Worm (Caenorhabditis elegans) whole organism, L1 larva: ENCODE measurements around the gene Y45F10C.6.

Experiments used
- C04F5.9 ChIP-seq: sonication (generic microtip); optimal IDR thresholded peaks from 2 replicates; lab custom pipeline; 2016; ENCODE audit warnings: missing genetic modification characterization, missing compliant biosample characterization
- C34B4.2 ChIP-seq: sonication (generic microtip); optimal IDR thresholded peaks from 2 replicates; lab custom pipeline; 2017; ENCODE audit warnings: mild to moderate bottlenecking, missing genetic modification characterization, missing compliant biosample characterization
- F16B12.6 ChIP-seq: fragments of 150-350 bp; optimal IDR thresholded peaks from 2 replicates; lab custom pipeline; 2014; ENCODE audit warnings: missing biosample characterization, missing genetic modification characterization
- ama-1 ChIP-seq: fragments of 150-350 bp; optimal IDR thresholded peaks from 2 replicates; lab custom pipeline; 2014
- ceh-88 ChIP-seq: fragments of 200-800 bp; sonication (Bioruptor generic); IDR thresholded peaks from 2 replicates; pipeline ENCODE4 v1.3.6; 2022; ENCODE audit warnings: missing genetic modification characterization, missing compliant biosample characterization
- ces-1 ChIP-seq: fragments of 150-350 bp; optimal IDR thresholded peaks from 2 replicates; lab custom pipeline; 2014; ENCODE audit warnings: missing biosample characterization, missing genetic modification reagents, missing genetic modification characterization
- dpl-1 ChIP-seq, 3 experiments: fragments of 150-350 bp in 2 of 3; sonication (generic microtip) in 1 of 3; optimal IDR thresholded peaks; 2 replicates each; lab custom pipeline; 2014 to 2017; ENCODE audit warnings: missing biosample characterization in 3 of 3, missing genetic modification characterization in 3 of 3, missing genetic modification reagents in 3 of 3
- dsc-1 ChIP-seq: sonication (generic microtip); optimal IDR thresholded peaks from 2 replicates; lab custom pipeline; 2016; ENCODE audit warnings: mild to moderate bottlenecking, missing genetic modification characterization, missing compliant biosample characterization
- elt-2 ChIP-seq: sonication (generic microtip); optimal IDR thresholded peaks from 2 replicates; lab custom pipeline; 2016; ENCODE audit warnings: missing genetic modification characterization, mild to moderate bottlenecking, inconsistent platforms, missing compliant biosample characterization, missing genetic modification reagents
- elt-3 ChIP-seq, 6 experiments: fragments of 150-350 bp in 1 of 6; sonication (generic microtip); optimal IDR thresholded peaks; 2 replicates each; lab custom pipeline; 2017 to 2018; ENCODE audit warnings: missing biosample characterization in 6 of 6, missing genetic modification characterization in 6 of 6, inconsistent platforms in 1 of 6
- fkh-10 ChIP-seq: sonication (generic microtip); optimal IDR thresholded peaks from 2 replicates; lab custom pipeline; 2017; ENCODE audit warnings: missing biosample characterization, missing genetic modification reagents, missing genetic modification characterization
- fkh-4 ChIP-seq: sonication (generic microtip); optimal IDR thresholded peaks from 2 replicates; lab custom pipeline; 2016; ENCODE audit warnings: missing compliant biosample characterization, missing genetic modification characterization, borderline replicate concordance
- fos-1 ChIP-seq: fragments of 150-350 bp; optimal IDR thresholded peaks from 2 replicates; lab custom pipeline; 2014; ENCODE audit warnings: missing biosample characterization, missing genetic modification characterization
- hlh-17 ChIP-seq: fragments of 200-800 bp; sonication (Bioruptor generic); optimal IDR thresholded peaks from 2 replicates; lab custom pipeline; 2018; ENCODE audit warnings: missing genetic modification characterization, mild to moderate bottlenecking, missing compliant biosample characterization, moderate library complexity, borderline replicate concordance
- hpl-2 ChIP-seq: fragments of 150-350 bp; optimal IDR thresholded peaks from 2 replicates; lab custom pipeline; 2014; ENCODE audit warnings: missing biosample characterization, missing genetic modification reagents, missing genetic modification characterization
- irx-1 ChIP-seq: sonication (generic microtip); optimal IDR thresholded peaks from 2 replicates; lab custom pipeline; 2016; ENCODE audit warnings: missing genetic modification characterization, missing compliant biosample characterization
- isw-1 ChIP-seq: fragments of 200-800 bp; sonication (Bioruptor generic); IDR thresholded peaks from 2 replicates; pipeline ENCODE4 v1.3.6; 2022; ENCODE audit warnings: missing genetic modification characterization, missing compliant biosample characterization
- jun-1 ChIP-seq: fragments of 150-350 bp; optimal IDR thresholded peaks from 2 replicates; lab custom pipeline; 2014; ENCODE audit warnings: missing biosample characterization, missing genetic modification reagents, missing genetic modification characterization
- lin-35 ChIP-seq, 2 experiments: fragments of 150-350 bp; optimal IDR thresholded peaks; 2 replicates each; lab custom pipeline; 2014; ENCODE audit warnings: missing biosample characterization in 2 of 2, missing genetic modification characterization in 2 of 2, missing genetic modification reagents in 2 of 2
- mab-9 ChIP-seq: fragments of 200-800 bp; sonication (Bioruptor generic); IDR thresholded peaks from 2 replicates; pipeline ENCODE4 v1.3.6; 2022; ENCODE audit warnings: missing genetic modification reagents, missing genetic modification characterization, missing compliant biosample characterization
- mdl-1 ChIP-seq, 2 experiments: fragments of 150-350 bp; optimal IDR thresholded peaks; 2 replicates each; lab custom pipeline; 2014 to 2017; ENCODE audit warnings: missing biosample characterization in 2 of 2, missing genetic modification characterization in 2 of 2, inconsistent platforms in 1 of 2
- mef-2 ChIP-seq: fragments of 150-350 bp; optimal IDR thresholded peaks from 2 replicates; lab custom pipeline; 2014; ENCODE audit warnings: missing biosample characterization, missing genetic modification characterization
- mep-1 ChIP-seq: fragments of 150-350 bp; optimal IDR thresholded peaks from 2 replicates; lab custom pipeline; 2014; ENCODE audit warnings: missing biosample characterization, missing genetic modification characterization
- nhr-20 ChIP-seq: sonication (generic microtip); optimal IDR thresholded peaks from 2 replicates; lab custom pipeline; 2016; ENCODE audit warnings: mild to moderate bottlenecking, missing genetic modification characterization, missing compliant biosample characterization
- nhr-237 ChIP-seq: fragments of 150-350 bp; optimal IDR thresholded peaks from 2 replicates; lab custom pipeline; 2014; ENCODE audit warnings: missing biosample characterization, missing genetic modification characterization
- nhr-84 ChIP-seq: sonication (generic microtip); optimal IDR thresholded peaks from 2 replicates; lab custom pipeline; 2017; ENCODE audit warnings: missing biosample characterization, missing genetic modification characterization
- nhr-85 ChIP-seq: sonication (generic microtip); peaks from one replicate; lab custom pipeline; 2016; ENCODE audit warnings: missing genetic modification characterization, inconsistent platforms, missing compliant biosample characterization
- pag-3 ChIP-seq: sonication (generic microtip); optimal IDR thresholded peaks from 2 replicates; lab custom pipeline; 2017; ENCODE audit warnings: missing genetic modification characterization, mild to moderate bottlenecking, missing compliant biosample characterization, antibody characterized with exemption, borderline replicate concordance; ENCODE audit not compliant: insufficient read depth
- pqm-1 ChIP-seq: sonication (generic microtip); optimal IDR thresholded peaks from 3 replicates; lab custom pipeline; 2017; ENCODE audit warnings: missing biosample characterization, missing genetic modification characterization
- rnt-1 ChIP-seq: sonication (generic microtip); optimal IDR thresholded peaks from 2 replicates; lab custom pipeline; 2016; ENCODE audit warnings: mild to moderate bottlenecking, missing genetic modification characterization, moderate library complexity, missing compliant biosample characterization
- snu-23 ChIP-seq: sonication (generic microtip); optimal IDR thresholded peaks from 2 replicates; lab custom pipeline; 2016; ENCODE audit warnings: missing genetic modification characterization, missing compliant biosample characterization
- sox-4 ChIP-seq: sonication (generic microtip); optimal IDR thresholded peaks from 2 replicates; lab custom pipeline; 2016; ENCODE audit warnings: missing genetic modification characterization, missing compliant biosample characterization
- sptf-1 ChIP-seq: fragments of 150-350 bp; optimal IDR thresholded peaks from 2 replicates; lab custom pipeline; 2014; ENCODE audit warnings: missing biosample characterization, missing genetic modification characterization
- swsn-7 ChIP-seq: sonication (generic microtip); optimal IDR thresholded peaks from 2 replicates; lab custom pipeline; 2016; ENCODE audit warnings: missing genetic modification characterization, missing compliant biosample characterization
- unc-130 ChIP-seq: fragments of 150-350 bp; optimal IDR thresholded peaks from 2 replicates; lab custom pipeline; 2017; ENCODE audit warnings: missing biosample characterization, missing genetic modification characterization, inconsistent platforms
- unc-62 ChIP-seq: fragments of 150-350 bp; optimal IDR thresholded peaks from 2 replicates; lab custom pipeline; 2014; ENCODE audit warnings: missing biosample characterization, missing genetic modification reagents, missing genetic modification characterization
- unc-86 ChIP-seq: sonication (generic microtip); optimal IDR thresholded peaks from 2 replicates; lab custom pipeline; 2016; ENCODE audit warnings: missing genetic modification characterization, missing compliant biosample characterization
- unc-98 ChIP-seq: fragments of 200-800 bp; sonication (Bioruptor generic); IDR thresholded peaks from 2 replicates; pipeline ENCODE4 v1.3.6; 2022; ENCODE audit warnings: missing genetic modification characterization, missing compliant biosample characterization
- vab-15 ChIP-seq: sonication (generic microtip); optimal IDR thresholded peaks from 2 replicates; lab custom pipeline; 2017; ENCODE audit warnings: missing genotype, mild to moderate bottlenecking, missing genetic modification characterization, missing compliant biosample characterization
- zag-1 ChIP-seq: fragments of 150-350 bp; optimal IDR thresholded peaks from 2 replicates; lab custom pipeline; 2014; ENCODE audit warnings: missing biosample characterization, missing genetic modification characterization
- ztf-11 ChIP-seq, 2 experiments: sonication (generic microtip); optimal IDR thresholded peaks; 2 replicates each; lab custom pipeline; 2016 to 2017; ENCODE audit warnings: missing genetic modification characterization in 2 of 2, missing biosample characterization in 1 of 2, missing compliant biosample characterization in 1 of 2
- ztf-4 ChIP-seq: fragments of 150-350 bp; optimal IDR thresholded peaks from 2 replicates; lab custom pipeline; 2014; ENCODE audit warnings: missing biosample characterization, missing genetic modification characterization

Y45F10C.6 gene

ce11 chrIV:13695720-13696364 is 43.7 kb downstream of the Y45F10C.6 start (continued):
- TF ChIP-seq nhr-237 (tag; lab: Kevin White, UChicago) (no peak), irx-1 (tag; lab: Kevin White, UChicago) (peak; percentile 78), F16B12.6 (tag; lab: Kevin White, UChicago) (no peak), ztf-11 (tag; optimal IDR thresholded peaks at IDR 0.05; lab: Kevin White, UChicago) (peak in 1 of 2 experiments; percentile 82), sptf-1 (no peak), unc-98 (no peak), pqm-1 (tag; lab: Kevin White, UChicago) (no peak), unc-86 (tag; lab: Kevin White, UChicago) (no peak), unc-62 (GFP tag; lab: Kevin White, UChicago) (peak; percentile 94), nhr-85 (tag; lab: Kevin White, UChicago) (peak; percentile 83), isw-1 (GFP tag; lab: Robert Waterston, UW) (no peak), snu-23 (GFP tag; lab: Kevin White, UChicago) (peak; percentile 52), nhr-20 (tag; lab: Kevin White, UChicago) (peak; percentile 47), C34B4.2 (tag; lab: Kevin White, UChicago) (no peak), zag-1 (no peak), sox-4 (no peak), nhr-84 (no peak), hpl-2 (GFP tag; lab: Kevin White, UChicago) (no peak), ztf-4 (no peak), dpl-1 (GFP tag; optimal IDR thresholded peaks at IDR 0.05; lab: Kevin White, UChicago) (no peak), unc-130 (tag; lab: Kevin White, UChicago) (no peak), pag-3 (no peak), mef-2 (tag; lab: Kevin White, UChicago) (no peak), ceh-88 (GFP tag; lab: Robert Waterston, UW) (no peak), fkh-4 (no peak), lin-35 (GFP tag; optimal IDR thresholded peaks at IDR 0.05; lab: Kevin White, UChicago) (no peak), ama-1 (lab: Kevin White, UChicago) (no peak), mab-9 (GFP tag; lab: Robert Waterston, UW) (peak; percentile 74), mep-1 (tag; lab: Kevin White, UChicago) (no peak), ces-1 (GFP tag; lab: Kevin White, UChicago) (no peak), fos-1 (tag; lab: Kevin White, UChicago) (no peak), rnt-1 (tag; lab: Kevin White, UChicago) (peak; percentile 95), jun-1 (tag; lab: Kevin White, UChicago) (no peak)

ce11 chrIV:13696900-13697299 is 44.8 kb downstream of the Y45F10C.6 start:
- peak; percentile 42 for TF ChIP-seq dsc-1
- TF ChIP-seq hlh-17 (GFP tag; lab: Kevin White, UChicago) = no peak
- peak; percentile 45 for TF ChIP-seq rnt-1 (tag; lab: Kevin White, UChicago)
- TF ChIP-seq vab-15 (tag; lab: Kevin White, UChicago) = no peak
- no peak for TF ChIP-seq fkh-10 (GFP tag; lab: Kevin White, UChicago)
- TF ChIP-seq elt-2 (tag; lab: Kevin White, UChicago) = no peak
- no peak for TF ChIP-seq mdl-1 (tag; optimal IDR thresholded peaks at IDR 0.05; lab: Kevin White, UChicago)
- TF ChIP-seq swsn-7 (tag; lab: Kevin White, UChicago) = no peak
- TF ChIP-seq C04F5.9 (tag; lab: Kevin White, UChicago) = no peak
- TF ChIP-seq snu-23 (GFP tag; lab: Kevin White, UChicago) = no peak
- no peak for TF ChIP-seq unc-62 (GFP tag; lab: Kevin White, UChicago)
- TF ChIP-seq elt-3 (tag; optimal IDR thresholded peaks at IDR 0.05; lab: Kevin White, UChicago) = no peak
- TF ChIP-seq nhr-85 (tag; lab: Kevin White, UChicago) = no peak
- no peak for TF ChIP-seq unc-98
- TF ChIP-seq jun-1 (tag; lab: Kevin White, UChicago) = no peak
- TF ChIP-seq, all 84 proteins: peak for 2
